Fruit fly (Drosophila melanogaster) whole organism, pupa: ENCODE data around the gene CG1677.

ENCODE experiments used
- CG12605 ChIP-seq: fragments of 200-800 bp; sonication (Bioruptor generic); IDR thresholded peaks from 2 replicates; pipeline ENCODE4 v1.3.6; 2022; ENCODE audit warnings: missing biosample characterization, missing genetic modification characterization
- CG13204 ChIP-seq: fragments of 200-800 bp; sonication (Bioruptor generic); optimal IDR thresholded peaks from 2 replicates; lab custom pipeline; 2018; ENCODE audit warnings: missing biosample characterization, mild to moderate bottlenecking, missing genetic modification characterization, moderate library complexity
- CG14655 ChIP-seq: fragments of 200-800 bp; sonication (Bioruptor generic); optimal IDR thresholded peaks from 3 replicates; lab custom pipeline; 2017; ENCODE audit warnings: mild to moderate bottlenecking, missing biosample characterization, missing genetic modification reagents, missing genetic modification characterization
- CG34367 ChIP-seq: fragments of 200-800 bp; sonication (Bioruptor generic); optimal IDR thresholded peaks from 2 replicates; lab custom pipeline; 2018; ENCODE audit warnings: missing biosample characterization, mild to moderate bottlenecking, missing genetic modification characterization
- EcR ChIP-seq: fragments of 200-800 bp; sonication (Bioruptor generic); optimal IDR thresholded peaks from 3 replicates; lab custom pipeline; 2019; ENCODE audit warnings: missing biosample characterization, missing genetic modification characterization, mild to moderate bottlenecking, moderate library complexity, missing genetic modification reagents
- Ets98B ChIP-seq: fragments of 200-800 bp; sonication (Bioruptor generic); IDR thresholded peaks from 2 replicates; pipeline ENCODE4 v1.3.6; 2022; ENCODE audit warnings: missing biosample characterization, missing genetic modification characterization
- Pif1A ChIP-seq: fragments of 200-800 bp; sonication (Bioruptor generic); optimal IDR thresholded peaks from 3 replicates; lab custom pipeline; 2016; ENCODE audit warnings: missing biosample characterization, missing genetic modification characterization
- Snoo ChIP-seq: fragments of 200-800 bp; sonication (Bioruptor generic); optimal IDR thresholded peaks from 3 replicates; lab custom pipeline; 2017; ENCODE audit warnings: missing biosample characterization, mild to moderate bottlenecking, missing genetic modification characterization, inconsistent platforms

DNA sequence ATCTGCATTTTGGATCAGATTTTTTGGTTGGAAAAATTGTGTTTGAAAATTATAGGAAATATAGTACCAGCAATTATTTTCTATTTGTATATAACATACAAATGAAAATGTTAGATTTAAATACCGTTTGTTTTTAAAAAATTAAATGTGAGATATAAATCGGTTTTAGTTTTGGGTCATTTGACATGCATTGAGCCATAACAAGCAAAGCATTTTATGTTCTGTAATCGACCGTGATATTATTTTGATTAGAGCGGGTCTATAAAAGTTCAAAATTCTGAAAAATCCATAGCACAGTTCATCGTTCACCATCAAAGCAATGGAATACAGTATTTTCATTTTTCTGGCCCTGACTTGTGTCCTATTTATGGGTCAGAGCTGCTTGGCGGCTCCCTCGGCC is 11.4 kb upstream of the CG1677 start, which contains the start of gene CG34337:
- TF ChIP-seq CG14655 (GFP tag; lab: Kevin White, UChicago), result no peak
- no peak for TF ChIP-seq CG13204 (GFP tag; lab: Kevin White, UChicago)
- TF ChIP-seq CG34367 (tag; lab: Kevin White, UChicago), result no peak
- TF ChIP-seq Snoo, result no peak
- TF ChIP-seq Ets98B, result no peak
- TF ChIP-seq EcR, result no peak
- TF ChIP-seq Pif1A (GFP tag; lab: Kevin White, UChicago), result no peak
- no peak for TF ChIP-seq CG12605
